Fruit fly (Drosophila melanogaster): ENCODE measurements around the gene inaF-C.

The inaF-C gene

DNA sequence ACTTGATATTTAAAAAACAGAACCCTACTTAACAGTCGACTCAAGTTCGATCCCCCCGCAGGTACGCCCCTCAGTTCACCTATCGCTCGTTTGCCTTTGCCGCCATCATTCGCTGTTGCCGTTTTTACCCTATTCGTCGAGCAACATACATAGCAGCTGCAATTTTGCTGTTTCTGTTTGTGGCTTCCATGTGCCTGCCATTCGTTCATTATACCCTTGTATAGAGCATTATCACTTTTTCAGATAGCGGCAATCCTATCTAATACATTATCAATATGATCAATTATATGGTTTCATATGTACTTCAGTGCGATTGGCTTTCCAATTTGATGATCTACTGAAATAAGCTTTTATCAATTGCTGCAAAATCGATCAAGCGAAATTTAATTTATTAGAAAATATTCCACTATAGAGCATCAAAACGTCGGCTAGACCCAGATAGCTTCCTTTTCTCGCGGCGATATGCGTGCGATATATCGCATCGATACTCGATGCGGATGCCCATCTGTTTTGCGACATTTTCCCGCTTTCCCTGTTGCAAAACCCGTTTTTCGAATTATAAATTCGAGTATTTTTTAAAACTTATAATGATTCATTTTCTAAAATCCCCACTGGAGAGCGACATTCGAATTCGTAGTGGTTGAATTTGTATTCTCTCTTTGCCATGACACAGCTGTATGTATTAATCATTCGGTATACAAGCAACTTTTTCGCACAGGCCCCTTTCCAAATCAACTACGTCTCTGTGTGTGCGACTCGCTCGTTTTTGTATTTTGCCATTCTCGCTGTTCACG, 15.4 kb downstream of the inaF-C start (continued):
- TF ChIP-seq CG11294 (GFP tag; IDR thresholded peaks at IDR 0.05) (peak; percentile 67), CG7368 (GFP tag; optimal IDR thresholded peaks at IDR 0.05) (peak; percentile 73), CG31627 (GFP tag; optimal IDR thresholded peaks at IDR 0.05) (peak; percentile 88), CG11902 (GFP tag; optimal IDR thresholded peaks at IDR 0.05) (peak; percentile 85), CG6163 (GFP tag; IDR thresholded peaks at IDR 0.05) (peak; percentile 93), eg (GFP tag; IDR thresholded peaks at IDR 0.05) (peak; percentile 77), CG8119 (GFP tag; IDR thresholded peaks at IDR 0.05) (peak; percentile 93), CG6276 (GFP tag; optimal IDR thresholded peaks at IDR 0.05) (peak; percentile 93), Hr39 (GFP tag; optimal IDR thresholded peaks at IDR 0.05) (peak; percentile 90), CG34406 (GFP tag; optimal IDR thresholded peaks at IDR 0.05) (peak; percentile 92), CG9139 (GFP tag; optimal IDR thresholded peaks at IDR 0.05) (peak; percentile 84), OdsH (GFP tag; optimal IDR thresholded peaks at IDR 0.05) (peak; percentile 92), CG6792 (GFP tag; optimal IDR thresholded peaks at IDR 0.05) (peak; percentile 85), fd85E (GFP tag; optimal IDR thresholded peaks at IDR 0.05) (peak; percentile 69), vri (GFP tag; optimal IDR thresholded peaks at IDR 0.05) (peak; percentile 76), Ets21C (GFP tag; optimal IDR thresholded peaks at IDR 0.05) (peak; percentile 86), CG6854 (GFP tag; optimal IDR thresholded peaks at IDR 0.05) (peak; percentile 75), CG3032 (tag; optimal IDR thresholded peaks at IDR 0.05) (peak; percentile 92), salr (GFP tag; optimal IDR thresholded peaks at IDR 0.05) (peak; percentile 74), Eip75B (GFP tag; optimal IDR thresholded peaks at IDR 0.05) (peak; percentile 89), Lpt (GFP tag; optimal IDR thresholded peaks at IDR 0.05) (peak; percentile 87), Eip93F (GFP tag; optimal IDR thresholded peaks at IDR 0.05) (peak; percentile 77), pdm3 (GFP tag; optimal IDR thresholded peaks at IDR 0.05) (peak; percentile 89), Gug (GFP tag; IDR thresholded peaks at IDR 0.05) (peak; percentile 81), CG11762 (GFP tag; optimal IDR thresholded peaks at IDR 0.05; ENCODE audit: insufficient read depth) (peak; percentile 82), CG32006 (GFP tag; optimal IDR thresholded peaks at IDR 0.05) (peak; percentile 94), Eip78C (GFP tag) (peak; percentile 99), CG10669 (GFP tag; optimal IDR thresholded peaks at IDR 0.05) (peak; percentile 94), Hr4 (GFP tag; optimal IDR thresholded peaks at IDR 0.05) (peak; percentile 87), topi (GFP tag; optimal IDR thresholded peaks at IDR 0.05) (peak; percentile 93), Hr38 (GFP tag; optimal IDR thresholded peaks at IDR 0.05) (no peak), Smox (GFP tag; optimal IDR thresholded peaks at IDR 0.05) (peak; percentile 89), Sox15 (GFP tag; optimal IDR thresholded peaks at IDR 0.05) (peak; percentile 84), Sox14 (GFP tag; optimal IDR thresholded peaks at IDR 0.05) (peak; percentile 93), CG10631 (GFP tag; optimal IDR thresholded peaks at IDR 0.05) (peak; percentile 87), spab (GFP tag; optimal IDR thresholded peaks at IDR 0.05) (peak; percentile 86), cyc (GFP tag; optimal IDR thresholded peaks at IDR 0.05) (peak; percentile 90)

dm6 chrX:11715263-11715659, 16.3 kb downstream of the inaF-C start, which contains the start of gene Amun:
Amun (minus strand) TSS chrX:11715565.
- TF ChIP-seq CG6792 (GFP tag; optimal IDR thresholded peaks at IDR 0.05): peak; percentile 43
- TF ChIP-seq Sox15 (GFP tag; optimal IDR thresholded peaks at IDR 0.05): no peak
- TF ChIP-seq CG4318 (GFP tag; optimal IDR thresholded peaks at IDR 0.05): peak; percentile 16
- TF ChIP-seq CG3919 (GFP tag; optimal IDR thresholded peaks at IDR 0.05): peak; percentile 26
- peak; percentile 59 for TF ChIP-seq Eip78C (GFP tag)
- no peak for TF ChIP-seq CG11762 (GFP tag; optimal IDR thresholded peaks at IDR 0.05; ENCODE audit: insufficient read depth)
- TF ChIP-seq CG8119 (GFP tag; IDR thresholded peaks at IDR 0.05): 0 out of 3 replicates have a peak, but pooled peaks have one; percentile 20
- TF ChIP-seq achi (GFP tag; optimal IDR thresholded peaks at IDR 0.05): peak; percentile 11
- TF ChIP-seq lz (GFP tag; optimal IDR thresholded peaks at IDR 0.05): peak; percentile 48
- TF ChIP-seq Sox14 (GFP tag; optimal IDR thresholded peaks at IDR 0.05): peak; percentile 43
- TF ChIP-seq CG9139 (GFP tag; optimal IDR thresholded peaks at IDR 0.05): no peak
- TF ChIP-seq esn (GFP tag; optimal IDR thresholded peaks at IDR 0.05): peak; percentile 62
- peak; percentile 41 for TF ChIP-seq svp (GFP tag)
- peak; percentile 7 for TF ChIP-seq CG11902 (GFP tag; optimal IDR thresholded peaks at IDR 0.05)
- TF ChIP-seq CG34406 (GFP tag; optimal IDR thresholded peaks at IDR 0.05): no peak
- TF ChIP-seq eg (GFP tag; IDR thresholded peaks at IDR 0.05): peak; percentile 41
- no peak for TF ChIP-seq Lpt (GFP tag; optimal IDR thresholded peaks at IDR 0.05)
- peak; percentile 5 for TF ChIP-seq Hr4 (GFP tag; optimal IDR thresholded peaks at IDR 0.05)
- no peak for TF ChIP-seq ss (GFP tag; optimal IDR thresholded peaks at IDR 0.05)
- TF ChIP-seq dsx (GFP tag; optimal IDR thresholded peaks at IDR 0.05; ENCODE audit: poor library complexity, severe bottlenecking): peak; percentile 38
- TF ChIP-seq pdm3 (GFP tag; optimal IDR thresholded peaks at IDR 0.05): peak; percentile 52
- no peak for TF ChIP-seq Ets96B (tag; optimal IDR thresholded peaks at IDR 0.05)
- TF ChIP-seq cyc (GFP tag; optimal IDR thresholded peaks at IDR 0.05): peak; percentile 25
- TF ChIP-seq Ets21C (GFP tag; optimal IDR thresholded peaks at IDR 0.05): peak; percentile 22
- peak; percentile 64 for TF ChIP-seq CG32006 (GFP tag; optimal IDR thresholded peaks at IDR 0.05)
- peak; percentile 57 for TF ChIP-seq acj6 (GFP tag; optimal IDR thresholded peaks at IDR 0.05)
- no peak for TF ChIP-seq CG8319 (GFP tag; optimal IDR thresholded peaks at IDR 0.05)
- peak in 1 of 2 experiments; percentile 63 for TF ChIP-seq salr (GFP tag; optimal IDR thresholded peaks at IDR 0.05)

Measured in whole organism, prepupa.